Worm (Caenorhabditis elegans): Measurements from ENCODE around the gene W02A2.9.

DNA sequence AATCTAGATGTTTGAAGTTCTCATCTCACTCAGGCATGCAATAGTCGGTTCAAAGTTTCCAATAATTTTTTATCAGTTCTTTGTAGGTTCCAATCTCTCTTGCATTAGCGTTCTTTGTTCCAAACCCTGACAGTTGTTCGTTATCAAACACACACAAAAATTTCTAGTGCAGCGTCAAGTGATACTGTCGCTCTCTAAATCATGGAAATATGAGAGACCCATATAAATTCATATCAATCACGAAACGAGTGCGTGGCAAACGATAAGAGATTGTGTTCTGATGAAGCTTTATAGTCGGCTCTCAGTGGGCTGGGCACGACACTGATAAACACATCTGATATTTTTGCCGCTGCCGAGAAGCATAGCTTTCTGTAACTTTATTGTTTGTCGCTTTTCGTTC, 33.3 kb upstream of the W02A2.9 start:
- TF ChIP-seq snpc-4 (tag; optimal IDR thresholded peaks at IDR 0.05) (no peak), sem-2 (GFP tag; optimal IDR thresholded peaks at IDR 0.05) (no peak), mab-5 (tag; optimal IDR thresholded peaks at IDR 0.05) (no peak), ztf-11 (tag; optimal IDR thresholded peaks at IDR 0.05) (no peak), pha-4 (tag; optimal IDR thresholded peaks at IDR 0.05) (no peak), nhr-76 (tag; optimal IDR thresholded peaks at IDR 0.05) (no peak), nhr-237 (tag; optimal IDR thresholded peaks at IDR 0.05) (no peak), tbx-8 (GFP tag; optimal IDR thresholded peaks at IDR 0.05) (no peak), unc-39 (tag; optimal IDR thresholded peaks at IDR 0.05) (no peak), unc-62 (GFP tag; optimal IDR thresholded peaks at IDR 0.05) (no peak), lin-13 (tag; optimal IDR thresholded peaks at IDR 0.05) (no peak)

All from whole organism, mixed stage, embryonic.